Worm (Caenorhabditis elegans) whole organism, L1 larva: Measurements from ENCODE around the gene hum-2.

Source experiments
- F16B12.6 ChIP-seq: fragments of 150-350 bp; optimal IDR thresholded peaks from 2 replicates; lab custom pipeline; 2014; ENCODE audit warnings: missing biosample characterization, missing genetic modification characterization
- Y116A8C.19 ChIP-seq: sonication (generic microtip); optimal IDR thresholded peaks from 2 replicates; lab custom pipeline; 2016; ENCODE audit warnings: missing compliant biosample characterization, missing genetic modification characterization, borderline replicate concordance
- aha-1 ChIP-seq: fragments of 150-350 bp; optimal IDR thresholded peaks from 2 replicates; lab custom pipeline; 2014; ENCODE audit warnings: missing biosample characterization, missing genetic modification characterization
- ceh-82 ChIP-seq, 3 experiments: fragments of 150-350 bp in 1 of 3; sonication (generic microtip) in 2 of 3; optimal IDR thresholded peaks; 2 replicates each; lab custom pipeline; 2014 to 2017; ENCODE audit warnings: missing biosample characterization in 3 of 3, missing genetic modification characterization in 3 of 3
- ceh-88 ChIP-seq: fragments of 200-800 bp; sonication (Bioruptor generic); IDR thresholded peaks from 2 replicates; pipeline ENCODE4 v1.3.6; 2022; ENCODE audit warnings: missing genetic modification characterization, missing compliant biosample characterization
- efl-1 ChIP-seq, 4 experiments: fragments of 150-350 bp; optimal IDR thresholded peaks in 3 of 4; peaks in 1 of 4; 1 replicate in 1 of 4; 2 replicates in 3 of 4; lab custom pipeline; 2014; ENCODE audit warnings: missing biosample characterization in 2 of 4, missing genetic modification characterization in 2 of 4, missing genetic modification reagents in 2 of 4
- efl-3 ChIP-seq: fragments of 200-800 bp; sonication (Bioruptor generic); optimal IDR thresholded peaks from 2 replicates; lab custom pipeline; 2018; ENCODE audit warnings: mild to moderate bottlenecking, missing genetic modification characterization, missing compliant biosample characterization
- elt-2 ChIP-seq: sonication (generic microtip); optimal IDR thresholded peaks from 2 replicates; lab custom pipeline; 2016; ENCODE audit warnings: missing genetic modification characterization, mild to moderate bottlenecking, inconsistent platforms, missing compliant biosample characterization, missing genetic modification reagents
- fkh-4 ChIP-seq: sonication (generic microtip); optimal IDR thresholded peaks from 2 replicates; lab custom pipeline; 2016; ENCODE audit warnings: missing compliant biosample characterization, missing genetic modification characterization, borderline replicate concordance
- fkh-8 ChIP-seq: sonication (generic microtip); optimal IDR thresholded peaks from 2 replicates; lab custom pipeline; 2016; ENCODE audit warnings: mild to moderate bottlenecking, missing genetic modification characterization, missing compliant biosample characterization
- hlh-17 ChIP-seq: fragments of 200-800 bp; sonication (Bioruptor generic); optimal IDR thresholded peaks from 2 replicates; lab custom pipeline; 2018; ENCODE audit warnings: missing genetic modification characterization, mild to moderate bottlenecking, missing compliant biosample characterization, moderate library complexity, borderline replicate concordance
- hpl-2 ChIP-seq: fragments of 150-350 bp; optimal IDR thresholded peaks from 2 replicates; lab custom pipeline; 2014; ENCODE audit warnings: missing biosample characterization, missing genetic modification reagents, missing genetic modification characterization
- lin-13 ChIP-seq: fragments of 150-350 bp; optimal IDR thresholded peaks from 2 replicates; lab custom pipeline; 2014; ENCODE audit warnings: missing biosample characterization, missing genetic modification reagents, missing genetic modification characterization
- lir-3 ChIP-seq: sonication (generic microtip); optimal IDR thresholded peaks from 2 replicates; lab custom pipeline; 2016; ENCODE audit warnings: mild to moderate bottlenecking, missing genetic modification characterization, moderate library complexity, missing compliant biosample characterization; ENCODE audit not compliant: poor library complexity
- nhr-11 ChIP-seq: fragments of 150-350 bp; optimal IDR thresholded peaks from 2 replicates; lab custom pipeline; 2014; ENCODE audit warnings: missing biosample characterization, missing genetic modification characterization
- nhr-19 ChIP-seq: fragments of 200-800 bp; sonication (Bioruptor generic); conservative IDR thresholded peaks from 2 replicates; pipeline ENCODE4 v1.3.6; 2022; ENCODE audit warnings: missing genetic modification characterization, missing compliant biosample characterization
- nhr-237 ChIP-seq: fragments of 150-350 bp; optimal IDR thresholded peaks from 2 replicates; lab custom pipeline; 2014; ENCODE audit warnings: missing biosample characterization, missing genetic modification characterization
- nhr-28 ChIP-seq: fragments of 150-350 bp; optimal IDR thresholded peaks from 2 replicates; lab custom pipeline; 2014; ENCODE audit warnings: missing biosample characterization, missing genetic modification characterization
- nhr-47 ChIP-seq: sonication (generic microtip); optimal IDR thresholded peaks from 2 replicates; lab custom pipeline; 2016; ENCODE audit warnings: mild to moderate bottlenecking, missing genetic modification characterization, moderate library complexity, missing compliant biosample characterization
- nhr-71 ChIP-seq: sonication (generic microtip); optimal IDR thresholded peaks from 2 replicates; lab custom pipeline; 2016; ENCODE audit warnings: mild to moderate bottlenecking, missing genetic modification characterization, moderate library complexity, missing compliant biosample characterization
- nhr-90 ChIP-seq: sonication (generic microtip); optimal IDR thresholded peaks from 2 replicates; lab custom pipeline; 2016; ENCODE audit warnings: mild to moderate bottlenecking, missing genetic modification characterization, missing compliant biosample characterization; ENCODE audit not compliant: poor library complexity
- rnt-1 ChIP-seq: sonication (generic microtip); optimal IDR thresholded peaks from 2 replicates; lab custom pipeline; 2016; ENCODE audit warnings: mild to moderate bottlenecking, missing genetic modification characterization, moderate library complexity, missing compliant biosample characterization
- skn-1 ChIP-seq: fragments of 150-350 bp; optimal IDR thresholded peaks from 2 replicates; lab custom pipeline; 2014; ENCODE audit warnings: missing biosample characterization, missing genetic modification characterization
- sox-4 ChIP-seq: sonication (generic microtip); optimal IDR thresholded peaks from 2 replicates; lab custom pipeline; 2016; ENCODE audit warnings: missing genetic modification characterization, missing compliant biosample characterization
- tbx-2 ChIP-seq: sonication (generic microtip); optimal IDR thresholded peaks from 2 replicates; lab custom pipeline; 2016; ENCODE audit warnings: missing genetic modification characterization, missing compliant biosample characterization
- tlp-1 ChIP-seq: fragments of 150-350 bp; optimal IDR thresholded peaks from 2 replicates; lab custom pipeline; 2014; ENCODE audit warnings: missing biosample characterization, missing genetic modification characterization
- unc-130 ChIP-seq: fragments of 150-350 bp; optimal IDR thresholded peaks from 2 replicates; lab custom pipeline; 2017; ENCODE audit warnings: missing biosample characterization, missing genetic modification characterization, inconsistent platforms
- unc-62 ChIP-seq: fragments of 150-350 bp; optimal IDR thresholded peaks from 2 replicates; lab custom pipeline; 2014; ENCODE audit warnings: missing biosample characterization, missing genetic modification reagents, missing genetic modification characterization
- unc-98 ChIP-seq: fragments of 200-800 bp; sonication (Bioruptor generic); IDR thresholded peaks from 2 replicates; pipeline ENCODE4 v1.3.6; 2022; ENCODE audit warnings: missing genetic modification characterization, missing compliant biosample characterization
- zag-1 ChIP-seq: fragments of 150-350 bp; optimal IDR thresholded peaks from 2 replicates; lab custom pipeline; 2014; ENCODE audit warnings: missing biosample characterization, missing genetic modification characterization
- ztf-11 ChIP-seq, 2 experiments: sonication (generic microtip); optimal IDR thresholded peaks; 2 replicates each; lab custom pipeline; 2016 to 2017; ENCODE audit warnings: missing genetic modification characterization in 2 of 2, missing biosample characterization in 1 of 2, missing compliant biosample characterization in 1 of 2

Gene hum-2

ce11 chrV:9346804-9347203, 39.2 kb upstream of the hum-2 start, which contains the start of the genes K07B1.7 and try-5 (continued):
- TF ChIP-seq nhr-90 (tag; lab: Kevin White, UChicago) = peak; percentile 16
- TF ChIP-seq nhr-71 (tag; lab: Kevin White, UChicago) = peak; percentile 77
- peak; percentile 36 for TF ChIP-seq nhr-11
- TF ChIP-seq nhr-28 (tag; lab: Kevin White, UChicago) = no peak
- TF ChIP-seq rnt-1 (tag; lab: Kevin White, UChicago) = peak; percentile 74
- no peak for TF ChIP-seq sox-4 (tag; lab: Kevin White, UChicago)
- TF ChIP-seq, all 84 proteins: peak for 37

ce11 chrV:9349687-9350086, 36.3 kb upstream of the hum-2 start, which contains the start of gene srx-47:
srx-47 (plus strand) TSS chrV:9349987.
- TF ChIP-seq efl-1 (optimal IDR thresholded peaks at IDR 0.05; lab: Kevin White, UChicago) (no peak), efl-1 (GFP tag; optimal IDR thresholded peaks at IDR 0.05 in 1 of 2; lab: Kevin White, UChicago) (peak in 1 of 2 experiments; percentile 10), ceh-82 (tag; optimal IDR thresholded peaks at IDR 0.05; lab: Kevin White, UChicago) (no peak)
- TF ChIP-seq, all 84 proteins: peak for 1

ce11 chrV:9352947-9353346, 33.0 kb upstream of the hum-2 start, which contains the start of gene srx-46:
srx-46 (plus strand) TSS chrV:9353247.
- TF ChIP-seq ztf-11 (tag; optimal IDR thresholded peaks at IDR 0.05; lab: Kevin White, UChicago) = no peak
- no peak for TF ChIP-seq sox-4 (tag; lab: Kevin White, UChicago)
- TF ChIP-seq fkh-4 (tag; lab: Kevin White, UChicago) = no peak
- TF ChIP-seq nhr-19 (GFP tag; lab: Robert Waterston, UW) = no peak
- TF ChIP-seq ceh-88 (GFP tag; lab: Robert Waterston, UW) = no peak
- no peak for TF ChIP-seq unc-98
- no peak for TF ChIP-seq efl-3 (GFP tag; lab: Kevin White, UChicago)
- TF ChIP-seq Y116A8C.19 = no peak
- no peak for TF ChIP-seq lin-13 (GFP tag; lab: Kevin White, UChicago)
- TF ChIP-seq zag-1 (tag; lab: Kevin White, UChicago) = no peak
- no peak for TF ChIP-seq nhr-237
- TF ChIP-seq tbx-2 (tag; lab: Kevin White, UChicago) = no peak
- no peak for TF ChIP-seq hlh-17 (GFP tag; lab: Kevin White, UChicago)
- TF ChIP-seq skn-1 (tag; lab: Kevin White, UChicago) = no peak
- no peak for TF ChIP-seq nhr-47 (tag; lab: Kevin White, UChicago)
- TF ChIP-seq fkh-8 (tag; lab: Kevin White, UChicago) = no peak
- TF ChIP-seq unc-62 (GFP tag; lab: Kevin White, UChicago) = no peak
- no peak for TF ChIP-seq hpl-2 (GFP tag; lab: Kevin White, UChicago)
- no peak for TF ChIP-seq F16B12.6
- TF ChIP-seq, all 84 proteins: peak for 0

- no peak for TF ChIP-seq rnt-1 (tag; lab: Kevin White, UChicago)
- no peak for TF ChIP-seq lir-3 (tag; lab: Kevin White, UChicago)
- TF ChIP-seq unc-130 (tag; lab: Kevin White, UChicago) = no peak
- no peak for TF ChIP-seq aha-1 (tag; lab: Kevin White, UChicago)
- no peak for TF ChIP-seq Y116A8C.19
- TF ChIP-seq tlp-1 (tag; lab: Kevin White, UChicago) = no peak
- TF ChIP-seq, all 84 proteins: peak for 0
Measured at ce11 chrV:9355371-9355770, 30.6 kb upstream of the hum-2 start, which contains the start of gene ttr-40. ttr-40 (minus strand) TSS chrV:9355471.

- TF ChIP-seq Y116A8C.19 = no peak
- no peak for TF ChIP-seq hlh-17 (GFP tag; lab: Kevin White, UChicago)
- peak; percentile 41 for TF ChIP-seq elt-2 (tag; lab: Kevin White, UChicago)
Measured at ce11 chrV:9356345-9356744, 29.6 kb upstream of the hum-2 start, which contains the start of gene ttr-49. ttr-49 (minus strand) TSS chrV:9356515.
